Worm (Caenorhabditis elegans) whole organism, L4 larva: ENCODE results near the gene Y26G10.1.

Source experiments
- F26F4.8 ChIP-seq: fragments of 200-800 bp; sonication (Bioruptor generic); conservative IDR thresholded peaks from 2 replicates; pipeline ENCODE4 v1.3.6; 2022; ENCODE audit warnings: missing genetic modification characterization, missing compliant biosample characterization
- F37D6.2 ChIP-seq: sonication (generic microtip); optimal IDR thresholded peaks from 2 replicates; lab custom pipeline; 2016; ENCODE audit warnings: mild to moderate bottlenecking, missing genetic modification characterization, missing compliant biosample characterization
- T20F7.1 ChIP-seq: fragments of 200-800 bp; sonication (Bioruptor generic); optimal IDR thresholded peaks from 2 replicates; lab custom pipeline; 2018; ENCODE audit warnings: mild to moderate bottlenecking, missing genetic modification characterization, missing compliant biosample characterization
- T26A8.4 ChIP-seq: fragments of 200-800 bp; sonication (Bioruptor generic); IDR thresholded peaks from 2 replicates; pipeline ENCODE4 v1.3.6; 2022; ENCODE audit warnings: missing genetic modification characterization, missing compliant biosample characterization
- Y48G9A.11 ChIP-seq: fragments of 200-800 bp; sonication (Bioruptor generic); IDR thresholded peaks from 2 replicates; pipeline ENCODE4 v1.3.6; 2022; ENCODE audit warnings: missing genetic modification reagents, missing genetic modification characterization, missing compliant biosample characterization
- Y5F2A.4 ChIP-seq: fragments of 200-800 bp; sonication (Bioruptor generic); optimal IDR thresholded peaks from 2 replicates; lab custom pipeline; 2018; ENCODE audit warnings: mild to moderate bottlenecking, missing genetic modification characterization, missing compliant biosample characterization
- arid-1 ChIP-seq: fragments of 200-800 bp; sonication (Bioruptor generic); conservative IDR thresholded peaks from 2 replicates; pipeline ENCODE4 v1.3.6; 2022; ENCODE audit warnings: missing genetic modification reagents, missing genetic modification characterization, missing compliant biosample characterization
- attf-4 ChIP-seq: sonication (generic microtip); optimal IDR thresholded peaks from 3 replicates; lab custom pipeline; 2017; ENCODE audit warnings: missing biosample characterization, missing genetic modification characterization
- ceh-32 ChIP-seq: sonication (generic microtip); optimal IDR thresholded peaks from 2 replicates; lab custom pipeline; 2016; ENCODE audit warnings: mild to moderate bottlenecking, missing genetic modification characterization, missing compliant biosample characterization; ENCODE audit not compliant: poor library complexity
- cey-2 ChIP-seq: sonication (generic microtip); optimal IDR thresholded peaks from 3 replicates; lab custom pipeline; 2017; ENCODE audit warnings: missing genetic modification characterization, mild to moderate bottlenecking, missing compliant biosample characterization, antibody characterized with exemption, borderline replicate concordance; ENCODE audit not compliant: insufficient read depth
- daf-16 ChIP-seq, 3 experiments: sonication (generic microtip); optimal IDR thresholded peaks; 2 replicates each; lab custom pipeline; 2016 to 2017; ENCODE audit warnings: missing genetic modification characterization in 3 of 3, missing genetic modification reagents in 3 of 3, mild to moderate bottlenecking in 2 of 3, missing compliant biosample characterization in 2 of 3, missing biosample characterization in 1 of 3, moderate library complexity in 1 of 3
- daf-19 ChIP-seq: fragments of 200-800 bp; sonication (Bioruptor generic); conservative IDR thresholded peaks from 2 replicates; pipeline ENCODE4 v1.3.6; 2022; ENCODE audit warnings: missing genetic modification characterization, missing compliant biosample characterization
- daf-8 ChIP-seq: fragments of 200-800 bp; sonication (Bioruptor generic); IDR thresholded peaks from 2 replicates; pipeline ENCODE4 v1.3.6; 2022; ENCODE audit warnings: missing genetic modification characterization, missing compliant biosample characterization
- dmd-9 ChIP-seq: fragments of 200-800 bp; sonication (Bioruptor generic); IDR thresholded peaks from 2 replicates; pipeline ENCODE4 v1.3.6; 2022; ENCODE audit warnings: missing genetic modification reagents, missing genetic modification characterization, missing compliant biosample characterization
- dpl-1 ChIP-seq: fragments of 150-350 bp; optimal IDR thresholded peaks from 2 replicates; lab custom pipeline; 2014; ENCODE audit warnings: missing biosample characterization, missing genetic modification reagents, missing genetic modification characterization
- dve-1 ChIP-seq: sonication (generic microtip); optimal IDR thresholded peaks from 2 replicates; lab custom pipeline; 2017; ENCODE audit warnings: antibody characterized with exemption, mild to moderate bottlenecking, missing genetic modification characterization, missing compliant biosample characterization; ENCODE audit not compliant: insufficient read depth
- egl-27 ChIP-seq: sonication (generic microtip); optimal IDR thresholded peaks from 3 replicates; lab custom pipeline; 2017; ENCODE audit warnings: missing biosample characterization, missing genetic modification reagents, missing genetic modification characterization
- fos-1 ChIP-seq: fragments of 150-350 bp; optimal IDR thresholded peaks from 2 replicates; lab custom pipeline; 2014; ENCODE audit warnings: missing biosample characterization, missing genetic modification characterization
- hlh-11 ChIP-seq: fragments of 200-800 bp; sonication (Bioruptor generic); optimal IDR thresholded peaks from 2 replicates; lab custom pipeline; 2018; ENCODE audit warnings: mild to moderate bottlenecking, missing genetic modification characterization, missing compliant biosample characterization
- hmg-1.1 ChIP-seq: fragments of 200-800 bp; sonication (Bioruptor generic); IDR thresholded peaks from 2 replicates; pipeline ENCODE4 v1.3.6; 2022; ENCODE audit warnings: missing genetic modification reagents, missing genetic modification characterization, missing compliant biosample characterization
- jun-1 ChIP-seq: fragments of 150-350 bp; optimal IDR thresholded peaks from 2 replicates; lab custom pipeline; 2014; ENCODE audit warnings: missing biosample characterization, missing genetic modification reagents, missing genetic modification characterization
- lin-13 ChIP-seq: fragments of 150-350 bp; optimal IDR thresholded peaks from 2 replicates; lab custom pipeline; 2014; ENCODE audit warnings: missing biosample characterization, missing genetic modification reagents, missing genetic modification characterization
- lin-29 ChIP-seq: fragments of 200-800 bp; sonication (Bioruptor generic); IDR thresholded peaks from 2 replicates; pipeline ENCODE4 v1.3.6; 2022; ENCODE audit warnings: missing genetic modification reagents, missing genetic modification characterization, missing compliant biosample characterization
- lsy-2 ChIP-seq, 2 experiments: fragments of 150-350 bp in 1 of 2; sonication (generic microtip) in 1 of 2; optimal IDR thresholded peaks; 2 replicates each; lab custom pipeline; 2014 to 2017; ENCODE audit warnings: missing biosample characterization in 2 of 2, missing genetic modification characterization in 2 of 2
- madf-9 ChIP-seq: fragments of 200-800 bp; sonication (Bioruptor generic); conservative IDR thresholded peaks from 2 replicates; pipeline ENCODE4 v1.3.6; 2022; ENCODE audit warnings: missing genetic modification reagents, missing genetic modification characterization, missing compliant biosample characterization
- nhr-11 ChIP-seq: fragments of 150-350 bp; optimal IDR thresholded peaks from 2 replicates; lab custom pipeline; 2014; ENCODE audit warnings: missing biosample characterization, missing genetic modification characterization
- nhr-25 ChIP-seq: sonication (generic microtip); optimal IDR thresholded peaks from 2 replicates; lab custom pipeline; 2017; ENCODE audit warnings: missing genetic modification characterization, mild to moderate bottlenecking, missing compliant biosample characterization, antibody characterized with exemption, moderate library complexity, borderline replicate concordance; ENCODE audit not compliant: insufficient read depth
- nhr-6 ChIP-seq: fragments of 150-350 bp; optimal IDR thresholded peaks from 2 replicates; lab custom pipeline; 2014; ENCODE audit warnings: missing biosample characterization, missing genetic modification characterization
- nhr-76 ChIP-seq: fragments of 150-350 bp; optimal IDR thresholded peaks from 2 replicates; lab custom pipeline; 2014; ENCODE audit warnings: missing biosample characterization, missing genetic modification characterization
- pqm-1 ChIP-seq: sonication (generic microtip); optimal IDR thresholded peaks from 2 replicates; lab custom pipeline; 2017; ENCODE audit warnings: missing biosample characterization, missing genetic modification characterization
- rbr-2 ChIP-seq: sonication (generic microtip); optimal IDR thresholded peaks from 2 replicates; lab custom pipeline; 2016; ENCODE audit warnings: missing genotype, missing genetic modification characterization, missing compliant biosample characterization
- set-16 ChIP-seq: fragments of 200-800 bp; sonication (Bioruptor generic); IDR thresholded peaks from 2 replicates; pipeline ENCODE4 v1.3.6; 2022; ENCODE audit warnings: missing genetic modification reagents, missing genetic modification characterization, missing compliant biosample characterization
- snpc-1.2 ChIP-seq: fragments of 200-800 bp; sonication (Bioruptor generic); IDR thresholded peaks from 2 replicates; pipeline ENCODE4 v1.3.6; 2022; ENCODE audit warnings: missing genetic modification reagents, missing genetic modification characterization, missing compliant biosample characterization
- spr-3 ChIP-seq: fragments of 200-800 bp; sonication (Bioruptor generic); optimal IDR thresholded peaks from 2 replicates; lab custom pipeline; 2018; ENCODE audit warnings: mild to moderate bottlenecking, missing genetic modification characterization, missing compliant biosample characterization
- vab-7 ChIP-seq: fragments of 200-800 bp; sonication (Bioruptor generic); IDR thresholded peaks from 2 replicates; pipeline ENCODE4 v1.3.6; 2022; ENCODE audit warnings: missing genetic modification reagents, missing genetic modification characterization, missing compliant biosample characterization
- zag-1 ChIP-seq: fragments of 150-350 bp; optimal IDR thresholded peaks from 2 replicates; lab custom pipeline; 2014; ENCODE audit warnings: missing biosample characterization, missing genetic modification characterization
- zip-2 ChIP-seq: fragments of 150-350 bp; optimal IDR thresholded peaks from 2 replicates; lab custom pipeline; 2014; ENCODE audit warnings: missing biosample characterization, missing genetic modification characterization

Y26G10.1 gene

DNA sequence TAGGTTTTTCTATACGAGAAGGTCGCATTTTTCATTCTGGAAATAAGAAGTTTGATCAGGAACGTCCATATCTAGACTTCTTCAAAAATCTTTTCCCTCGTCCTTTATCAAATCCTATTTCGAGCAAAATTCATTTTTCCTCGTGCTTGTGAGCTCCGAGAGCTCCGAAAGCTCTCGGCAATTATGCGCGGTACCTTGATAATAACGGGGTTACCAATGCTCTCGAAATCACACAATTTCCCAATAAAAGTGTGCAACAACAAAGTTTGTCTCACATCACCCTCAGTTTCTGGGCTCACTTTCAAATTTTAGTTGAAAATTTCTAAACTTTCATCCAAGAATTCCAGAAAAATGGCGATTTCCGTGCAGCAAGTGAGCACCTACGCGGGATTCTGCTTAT, 27.2 kb downstream of the Y26G10.1 start, which contains the start of gene str-89:
TSS of gene str-89 (plus strand) at position 301 of the 400 bp plus-strand sequence.
- TF ChIP-seq T20F7.1 (no peak), daf-16 (GFP tag; optimal IDR thresholded peaks at IDR 0.05; lab: Kevin White, UChicago) (no peak), daf-16 (tag; optimal IDR thresholded peaks at IDR 0.05; lab: Kevin White, UChicago) (no peak), spr-3 (no peak), T26A8.4 (no peak), daf-8 (GFP tag; lab: Robert Waterston, UW) (no peak), madf-9 (no peak), pqm-1 (tag; lab: Kevin White, UChicago) (no peak), nhr-6 (tag; lab: Kevin White, UChicago) (no peak), Y5F2A.4 (GFP tag; lab: Kevin White, UChicago) (no peak), jun-1 (no peak), hlh-11 (no peak), lin-29 (GFP tag; lab: Robert Waterston, UW) (no peak), dpl-1 (GFP tag; lab: Kevin White, UChicago) (no peak), cey-2 (tag; lab: Kevin White, UChicago) (no peak), hmg-1.1 (no peak), attf-4 (tag; lab: Kevin White, UChicago) (no peak), F37D6.2 (tag; lab: Kevin White, UChicago) (no peak)

ce11 chrV:17667676-17668075, 28.0 kb downstream of the Y26G10.1 start, which contains the start of gene F59A1.12:
Gene F59A1.12, minus strand, starts transcription at chrV:17667776.
- TF ChIP-seq T26A8.4 (no peak), hlh-11 (no peak), ceh-32 (tag; lab: Kevin White, UChicago) (no peak), T20F7.1 (no peak), dmd-9 (GFP tag; lab: Robert Waterston, UW) (no peak), lin-13 (GFP tag; lab: Kevin White, UChicago) (no peak), lsy-2 (tag; optimal IDR thresholded peaks at IDR 0.05; lab: Kevin White, UChicago) (no peak), set-16 (GFP tag; lab: Robert Waterston, UW) (no peak), nhr-25 (no peak), arid-1 (GFP tag; lab: Robert Waterston, UW) (no peak), daf-19 (GFP tag; lab: Robert Waterston, UW) (no peak), egl-27 (no peak), snpc-1.2 (GFP tag; lab: Robert Waterston, UW) (no peak), fos-1 (tag; lab: Kevin White, UChicago) (no peak), zag-1 (tag; lab: Kevin White, UChicago) (no peak), nhr-76 (no peak), F26F4.8 (GFP tag; lab: Robert Waterston, UW) (no peak), nhr-11 (tag; lab: Kevin White, UChicago) (no peak)

DNA sequence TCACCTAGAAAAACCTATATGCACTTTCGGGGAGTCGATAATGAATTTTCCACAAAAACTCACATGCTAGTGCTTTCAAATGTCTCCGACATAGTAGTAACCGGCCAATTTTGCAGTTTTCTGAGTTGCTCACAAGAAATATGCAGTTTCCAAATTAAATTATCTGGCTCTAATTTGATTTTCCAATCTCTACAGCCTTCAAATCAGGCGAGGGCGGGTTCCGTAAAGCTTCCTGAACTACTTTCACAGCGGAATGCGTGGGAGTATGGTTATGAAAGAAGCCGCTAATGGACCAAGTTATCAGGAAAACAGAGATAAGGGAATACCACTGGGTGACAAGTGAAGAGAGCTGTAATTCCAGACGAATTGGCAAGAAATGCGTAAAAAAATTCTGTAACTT, 29.8 kb downstream of the Y26G10.1 start, which contains the start of gene F59A1.11:
TSS of gene F59A1.11 (minus strand) at position 101 of the 400 bp plus-strand sequence.
- TF ChIP-seq rbr-2 (no peak), Y48G9A.11 (GFP tag; lab: Robert Waterston, UW) (no peak), lin-29 (GFP tag; lab: Robert Waterston, UW) (no peak), vab-7 (GFP tag; lab: Robert Waterston, UW) (no peak), zip-2 (tag; lab: Kevin White, UChicago) (no peak), hlh-11 (no peak), dve-1 (no peak), lin-13 (GFP tag; lab: Kevin White, UChicago) (no peak)
- TF ChIP-seq, all 104 proteins: peak for 0
